Fruit fly (Drosophila melanogaster) whole organism, pupa: ENCODE measurements around the gene CG6465.

Experiments used
- CG10348 ChIP-seq: fragments of 200-800 bp; sonication (Bioruptor generic); IDR thresholded peaks from 2 replicates; pipeline ENCODE4 v1.3.6; 2022; ENCODE audit warnings: missing biosample characterization, missing genetic modification characterization
- CG12605 ChIP-seq: fragments of 200-800 bp; sonication (Bioruptor generic); IDR thresholded peaks from 2 replicates; pipeline ENCODE4 v1.3.6; 2022; ENCODE audit warnings: missing biosample characterization, missing genetic modification characterization
- CG13204 ChIP-seq: fragments of 200-800 bp; sonication (Bioruptor generic); optimal IDR thresholded peaks from 2 replicates; lab custom pipeline; 2018; ENCODE audit warnings: missing biosample characterization, mild to moderate bottlenecking, missing genetic modification characterization, moderate library complexity
- CG14655 ChIP-seq: fragments of 200-800 bp; sonication (Bioruptor generic); optimal IDR thresholded peaks from 3 replicates; lab custom pipeline; 2017; ENCODE audit warnings: mild to moderate bottlenecking, missing biosample characterization, missing genetic modification reagents, missing genetic modification characterization
- CG17806 ChIP-seq: fragments of 200-800 bp; sonication (Bioruptor generic); optimal IDR thresholded peaks from 2 replicates; lab custom pipeline; 2018; ENCODE audit warnings: missing biosample characterization, mild to moderate bottlenecking, missing genetic modification characterization, moderate library complexity
- CG32121 ChIP-seq: fragments of 200-800 bp; sonication (Bioruptor generic); IDR thresholded peaks from 2 replicates; pipeline ENCODE4 v1.3.6; 2022; ENCODE audit warnings: missing biosample characterization, missing genetic modification characterization
- CG4496 ChIP-seq: fragments of 200-800 bp; sonication (Bioruptor generic); IDR thresholded peaks from 3 replicates; pipeline ENCODE4 v1.3.6; 2022; ENCODE audit warnings: missing biosample characterization, missing genetic modification characterization
- CG8159 ChIP-seq: fragments of 200-800 bp; sonication (Bioruptor generic); optimal IDR thresholded peaks from 3 replicates; lab custom pipeline; 2018; ENCODE audit warnings: missing biosample characterization, mild to moderate bottlenecking, missing genetic modification characterization, moderate library complexity
- CG8301 ChIP-seq: fragments of 200-800 bp; sonication (Bioruptor generic); optimal IDR thresholded peaks from 2 replicates; lab custom pipeline; 2018; ENCODE audit warnings: missing biosample characterization, mild to moderate bottlenecking, missing genetic modification characterization
- CG9948 ChIP-seq: fragments of 200-800 bp; sonication (Bioruptor generic); optimal IDR thresholded peaks from 2 replicates; lab custom pipeline; 2018; ENCODE audit warnings: missing biosample characterization, mild to moderate bottlenecking, missing genetic modification characterization, moderate library complexity
- D1 ChIP-seq: fragments of 200-800 bp; sonication (Bioruptor generic); optimal IDR thresholded peaks from 2 replicates; lab custom pipeline; 2018; ENCODE audit warnings: missing biosample characterization, mild to moderate bottlenecking, missing genetic modification characterization, moderate library complexity
- EcR ChIP-seq: fragments of 200-800 bp; sonication (Bioruptor generic); optimal IDR thresholded peaks from 3 replicates; lab custom pipeline; 2019; ENCODE audit warnings: missing biosample characterization, missing genetic modification characterization, mild to moderate bottlenecking, moderate library complexity, missing genetic modification reagents
- Ets98B ChIP-seq: fragments of 200-800 bp; sonication (Bioruptor generic); IDR thresholded peaks from 2 replicates; pipeline ENCODE4 v1.3.6; 2022; ENCODE audit warnings: missing biosample characterization, missing genetic modification characterization
- Pif1A ChIP-seq: fragments of 200-800 bp; sonication (Bioruptor generic); optimal IDR thresholded peaks from 3 replicates; lab custom pipeline; 2016; ENCODE audit warnings: missing biosample characterization, missing genetic modification characterization
- Pif1B ChIP-seq: fragments of 200-800 bp; sonication (Bioruptor generic); optimal IDR thresholded peaks from 3 replicates; lab custom pipeline; 2016; ENCODE audit warnings: missing biosample characterization, missing genetic modification characterization
- Snoo ChIP-seq: fragments of 200-800 bp; sonication (Bioruptor generic); optimal IDR thresholded peaks from 3 replicates; lab custom pipeline; 2017; ENCODE audit warnings: missing biosample characterization, mild to moderate bottlenecking, missing genetic modification characterization, inconsistent platforms
- fd96Ca ChIP-seq: fragments of 200-800 bp; sonication (Bioruptor generic); IDR thresholded peaks from 3 replicates; pipeline ENCODE4 v1.3.6; 2022; ENCODE audit warnings: missing biosample characterization, missing genetic modification characterization
- gl ChIP-seq: fragments of 200-800 bp; sonication (Bioruptor generic); optimal IDR thresholded peaks from 2 replicates; lab custom pipeline; 2018; ENCODE audit warnings: missing biosample characterization, mild to moderate bottlenecking, missing genetic modification characterization
- rn ChIP-seq: fragments of 200-800 bp; sonication (Bioruptor generic); IDR thresholded peaks from 2 replicates; pipeline ENCODE4 v1.3.6; 2022; ENCODE audit warnings: missing biosample characterization, missing genetic modification characterization

Gene CG6465

dm6 chr3R:10706763-10707162 is 29.7 kb upstream of the CG6465 start, which contains the start of the genes CG31467 and CG14684:
CG31467 (minus strand) TSS chr3R:10706863.
CG14684 (plus strand) TSS chr3R:10706974.
- TF ChIP-seq CG13204 = no peak
- TF ChIP-seq Ets98B (GFP tag; lab: Robert Waterston, UW) = no peak
- TF ChIP-seq Snoo (tag; lab: Kevin White, UChicago) = no peak
- no peak for TF ChIP-seq CG14655 (GFP tag; lab: Kevin White, UChicago)
- TF ChIP-seq CG4496 (GFP tag; lab: Robert Waterston, UW) = no peak
- TF ChIP-seq fd96Ca (GFP tag; lab: Robert Waterston, UW) = no peak
- TF ChIP-seq CG9948 (tag; lab: Kevin White, UChicago) = no peak

DNA sequence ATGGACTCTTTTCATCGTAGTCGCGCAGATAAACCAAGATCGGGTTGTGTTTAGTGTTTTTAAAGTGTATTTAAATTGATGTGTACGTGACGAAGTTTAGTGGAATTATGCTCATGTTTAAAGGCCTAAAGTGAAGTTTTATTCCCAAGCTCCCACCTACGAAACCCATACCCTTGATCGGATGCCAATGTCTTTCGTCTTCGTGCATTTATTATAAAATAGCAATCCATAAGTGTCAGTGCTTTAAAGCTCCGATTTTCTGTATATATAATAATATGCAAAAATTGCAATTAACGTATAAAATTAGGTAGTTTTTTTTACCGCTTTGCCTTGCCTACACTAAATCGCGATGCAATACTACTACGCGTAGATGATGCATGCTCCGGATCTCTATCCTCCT is 27.9 kb upstream of the CG6465 start, which contains the start of gene CG31391:
Gene CG31391 (minus strand): TSS at position 101 of the 400 bp plus-strand sequence.
- TF ChIP-seq CG12605 = no peak

DNA sequence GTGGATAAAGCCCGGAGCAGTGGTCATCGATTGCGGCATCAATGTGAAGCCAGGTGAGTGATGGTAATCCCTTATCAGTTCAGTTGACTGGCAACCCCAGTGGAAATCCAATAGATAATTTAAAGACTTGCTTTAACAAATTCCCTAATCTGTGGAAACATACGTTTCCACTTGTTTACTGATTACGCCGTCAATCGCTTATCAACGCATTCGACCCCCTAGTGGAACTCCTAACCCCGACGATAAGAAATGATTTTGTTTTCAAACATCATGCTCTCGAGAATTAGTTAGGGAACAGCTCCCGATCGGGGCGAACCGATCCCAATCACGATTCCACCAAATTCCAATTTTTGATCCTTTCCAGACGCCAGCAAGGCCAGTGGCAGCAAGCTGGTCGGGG is 23.6 kb upstream of the CG6465 start:
- TF ChIP-seq fd96Ca (GFP tag; lab: Robert Waterston, UW) (no peak), Pif1B (GFP tag; lab: Kevin White, UChicago) (no peak), CG9948 (tag; lab: Kevin White, UChicago) (no peak), CG8159 (tag; lab: Kevin White, UChicago) (no peak), gl (tag; lab: Kevin White, UChicago) (no peak), CG8301 (no peak), EcR (no peak), CG10348 (GFP tag; lab: Robert Waterston, UW) (no peak), CG12605 (no peak), Snoo (tag; lab: Kevin White, UChicago) (no peak), CG13204 (no peak), D1 (tag; lab: Kevin White, UChicago) (no peak)

DNA sequence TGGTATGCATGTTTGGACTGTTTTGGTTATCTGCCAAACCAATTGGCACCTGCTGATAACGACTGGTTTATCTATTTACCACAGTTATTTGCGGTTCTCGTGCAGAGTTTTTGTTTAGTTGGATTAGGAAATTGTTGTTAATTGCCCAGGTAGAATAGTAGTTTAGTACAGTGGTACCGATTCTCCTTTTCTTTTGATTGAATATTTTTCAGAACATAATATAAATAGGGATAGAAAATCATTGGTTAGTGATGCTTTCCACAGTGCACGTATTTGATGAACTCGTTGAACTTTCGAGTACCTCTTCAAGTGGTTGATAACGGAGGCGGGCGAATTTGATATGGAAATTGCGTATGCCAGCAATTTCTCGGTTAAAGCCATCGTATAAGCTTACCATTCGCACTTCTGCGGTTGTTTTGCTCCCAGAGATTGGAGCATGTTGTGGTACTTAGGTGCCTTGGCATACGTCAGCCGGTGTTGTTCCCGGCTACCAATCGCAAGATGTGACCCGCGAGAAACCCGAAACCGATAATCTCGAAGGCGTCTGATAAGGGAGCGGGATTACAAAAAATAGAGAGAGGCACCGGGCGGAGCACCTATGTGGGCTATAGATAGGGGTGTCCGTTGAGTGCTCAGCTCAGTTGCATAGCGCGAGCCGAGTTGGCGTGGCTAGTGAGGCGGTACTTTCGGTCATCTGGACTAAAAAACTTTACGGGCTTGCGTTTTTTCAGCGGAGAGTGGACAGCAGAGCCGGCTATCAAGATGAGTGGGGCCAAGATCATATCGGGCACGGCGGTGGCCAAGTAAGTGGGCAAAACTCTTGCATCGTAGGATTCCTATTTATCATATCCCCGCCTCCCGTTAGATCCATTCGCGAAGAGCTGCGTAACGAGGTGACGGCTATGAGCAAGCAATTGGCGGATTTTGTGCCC is 22.2 kb upstream of the CG6465 start:
- TF ChIP-seq CG14655 (GFP tag; lab: Kevin White, UChicago) = no peak
- no peak for TF ChIP-seq Snoo (tag; lab: Kevin White, UChicago)
- TF ChIP-seq Ets98B (GFP tag; lab: Robert Waterston, UW) = no peak
- no peak for TF ChIP-seq Pif1A

DNA sequence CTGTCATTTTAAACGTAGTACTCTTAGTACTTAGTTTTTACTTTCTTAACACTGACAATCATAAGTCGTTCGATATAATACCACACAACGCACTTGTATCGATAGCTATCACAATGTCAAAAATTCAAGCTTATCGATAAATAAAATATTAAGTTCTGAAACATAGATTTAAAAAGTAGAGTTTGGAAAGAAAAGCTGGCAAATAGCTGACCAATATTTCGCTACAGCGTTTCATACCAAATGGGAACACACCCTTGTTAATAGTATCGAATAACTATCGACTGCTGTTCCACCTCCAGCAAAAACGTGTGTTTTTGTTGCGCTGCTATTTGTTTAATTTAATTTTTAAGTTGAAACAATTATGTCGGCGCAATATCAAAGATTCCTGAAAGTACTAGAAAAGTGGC is 19.3 kb upstream of the CG6465 start, which contains the start of the genes pug, CG14683 and CG46459:
Gene pug (plus strand): TSS at position 164 of the 407 bp plus-strand sequence.
Gene CG14683 (plus strand): TSS at position 277 of the 407 bp plus-strand sequence.
Gene CG46459 (plus strand): TSS at position 277 of the 407 bp plus-strand sequence.
- TF ChIP-seq fd96Ca (GFP tag; lab: Robert Waterston, UW) = no peak
- no peak for TF ChIP-seq CG9948 (tag; lab: Kevin White, UChicago)
- TF ChIP-seq rn (GFP tag; lab: Robert Waterston, UW) = no peak
- no peak for TF ChIP-seq CG8301
- TF ChIP-seq Ets98B (GFP tag; lab: Robert Waterston, UW) = 0 out of 2 replicates have a peak, but pooled peaks have one; percentile 11
- no peak for TF ChIP-seq CG32121 (GFP tag; lab: Robert Waterston, UW)

dm6 chr3R:10688835-10689234 is 11.8 kb upstream of the CG6465 start:
- TF ChIP-seq CG13204 = no peak
- TF ChIP-seq CG17806 (tag; lab: Kevin White, UChicago) = no peak
- TF ChIP-seq Pif1A = no peak
- no peak for TF ChIP-seq CG8301
- TF ChIP-seq Ets98B (GFP tag; lab: Robert Waterston, UW) = 0 out of 2 replicates have a peak, but pooled peaks have one; percentile 20
- TF ChIP-seq CG32121 (GFP tag; lab: Robert Waterston, UW) = peak; percentile 44; the same call in 1 of the 2 replicates
- no peak for TF ChIP-seq fd96Ca (GFP tag; lab: Robert Waterston, UW)
- no peak for TF ChIP-seq rn (GFP tag; lab: Robert Waterston, UW)
- TF ChIP-seq CG4496 (GFP tag; lab: Robert Waterston, UW) = peak; percentile 70; the same call in 2 of the 3 replicates
- no peak for TF ChIP-seq EcR
- no peak for TF ChIP-seq CG10348 (GFP tag; lab: Robert Waterston, UW)
- no peak for TF ChIP-seq D1 (tag; lab: Kevin White, UChicago)

DNA sequence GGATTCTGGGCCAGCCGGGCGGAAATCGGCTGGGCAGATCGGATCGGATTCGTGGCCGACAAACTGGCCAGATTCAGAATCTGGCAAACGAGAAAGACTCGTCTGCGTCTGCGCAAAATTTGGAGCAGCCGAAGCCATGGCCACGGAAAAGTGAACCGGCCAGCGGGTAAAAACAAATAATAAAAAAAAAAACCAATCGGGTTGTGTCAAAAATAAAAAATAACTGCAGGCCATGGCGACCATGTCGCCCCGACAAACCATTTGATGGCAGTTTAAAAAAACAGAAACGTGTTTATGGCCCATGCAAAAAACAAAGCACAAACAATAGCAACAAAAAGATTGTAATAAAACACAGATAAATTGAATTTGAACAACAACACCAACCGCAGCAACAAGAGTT is 11.1 kb upstream of the CG6465 start:
- TF ChIP-seq CG12605 (no peak; the same call in 1 of the 2 replicates), Snoo (tag; lab: Kevin White, UChicago) (no peak), CG8159 (tag; lab: Kevin White, UChicago) (no peak), Ets98B (GFP tag; lab: Robert Waterston, UW) (peak; percentile 44; the same call in 1 of the 2 replicates)
